Fruit fly (Drosophila melanogaster): Measurements from ENCODE around the gene CG1578.
A peak's percentile ranks its signal among the peaks of the same experiment; 100 is the strongest.

CG1578 gene

DNA sequence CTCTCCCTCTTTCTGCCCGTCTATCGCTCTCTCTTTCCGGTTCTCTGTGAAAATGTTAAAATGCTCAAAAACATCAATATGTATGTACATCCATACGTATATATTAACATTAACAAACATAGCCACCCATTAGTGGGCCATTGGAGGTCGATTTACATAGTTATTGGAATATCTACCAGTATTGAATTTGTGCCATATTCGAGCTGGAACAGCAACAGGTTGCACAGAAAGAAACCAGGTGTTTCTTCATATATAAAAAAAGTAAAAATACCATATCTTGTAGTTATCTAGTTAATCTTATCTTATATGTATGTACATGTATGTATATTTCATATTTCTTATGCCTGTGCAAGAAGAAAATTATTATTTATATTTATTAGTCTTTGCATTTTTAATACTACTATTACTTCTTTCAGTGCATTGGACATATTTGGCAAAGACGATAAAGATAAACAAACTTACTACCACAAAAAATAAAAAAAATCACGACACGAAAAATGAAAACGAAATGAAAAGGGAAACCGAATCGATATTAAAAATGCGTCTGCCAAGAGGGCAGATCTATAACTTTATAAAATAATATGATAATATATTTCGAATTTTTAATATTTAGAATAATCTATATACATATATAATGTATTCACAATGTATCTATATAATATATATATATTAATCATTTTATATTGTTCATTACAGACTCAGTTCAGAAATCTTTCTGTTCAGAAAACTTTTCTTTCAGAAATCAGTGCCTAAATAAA is 32.3 kb upstream of the CG1578 start (continued):
- no peak for TF ChIP-seq Neu2 (GFP tag; optimal IDR thresholded peaks at IDR 0.05; ENCODE audit: borderline replicate concordance)
- no peak for TF ChIP-seq Scr (GFP tag; IDR thresholded peaks at IDR 0.05; ENCODE audit: partially characterized antibody)
- no peak for TF ChIP-seq trh (GFP tag; optimal IDR thresholded peaks at IDR 0.05)
- no peak for TF ChIP-seq Mes4 (GFP tag; optimal IDR thresholded peaks at IDR 0.05)
- no peak for TF ChIP-seq CG8359 (GFP tag; optimal IDR thresholded peaks at IDR 0.05; ENCODE audit: borderline replicate concordance)
- no peak for TF ChIP-seq CG7786 (GFP tag; optimal IDR thresholded peaks at IDR 0.05)
- peak; percentile 23 for TF ChIP-seq CG13296 (GFP tag; optimal IDR thresholded peaks at IDR 0.05)
- TF ChIP-seq peb (GFP tag; IDR thresholded peaks at IDR 0.05), result no peak
- no peak for TF ChIP-seq CG18619 (GFP tag; optimal IDR thresholded peaks at IDR 0.05)
- no peak for TF ChIP-seq NK7.1 (GFP tag; optimal IDR thresholded peaks at IDR 0.05)
- TF ChIP-seq kni (GFP tag; optimal IDR thresholded peaks at IDR 0.05), result no peak
- no peak for TF ChIP-seq Dip2 (GFP tag; IDR thresholded peaks at IDR 0.05)
- no peak for TF ChIP-seq btn (GFP tag; optimal IDR thresholded peaks at IDR 0.05)
- TF ChIP-seq CG11696 (GFP tag; IDR thresholded peaks at IDR 0.05), result no peak
- TF ChIP-seq CG11247 (GFP tag; IDR thresholded peaks at IDR 0.05), result no peak
- no peak for TF ChIP-seq bbx (GFP tag; IDR thresholded peaks at IDR 0.05; ENCODE audit: partially characterized antibody)
- TF ChIP-seq CG11093 (GFP tag; IDR thresholded peaks at IDR 0.05), result 0 out of 3 replicates have a peak, but pooled peaks have one; percentile 13
- no peak for TF ChIP-seq mld (GFP tag; IDR thresholded peaks at IDR 0.05; ENCODE audit: partially characterized antibody)
- TF ChIP-seq esg (GFP tag; conservative IDR thresholded peaks at IDR 0.05), result 0 out of 2 replicates have a peak, but pooled peaks have one; percentile 21
- TF ChIP-seq dmrt99B (tag; optimal IDR thresholded peaks at IDR 0.05), result peak; percentile 79
- TF ChIP-seq pho (GFP tag; optimal IDR thresholded peaks at IDR 0.05), result no peak
- TF ChIP-seq CG10565 (GFP tag; optimal IDR thresholded peaks at IDR 0.05), result no peak
- TF ChIP-seq Oli (tag; optimal IDR thresholded peaks at IDR 0.05), result peak; percentile 54
- no peak for TF ChIP-seq ase (GFP tag; IDR thresholded peaks at IDR 0.05)
- TF ChIP-seq CG2129 (GFP tag; IDR thresholded peaks at IDR 0.05; ENCODE audit: partially characterized antibody), result no peak
- TF ChIP-seq CG4282 (GFP tag; optimal IDR thresholded peaks at IDR 0.05), result no peak
- TF ChIP-seq nom (GFP tag; optimal IDR thresholded peaks at IDR 0.05), result no peak
- no peak for TF ChIP-seq Hmx (GFP tag; optimal IDR thresholded peaks at IDR 0.05)
- TF ChIP-seq exex (tag; optimal IDR thresholded peaks at IDR 0.05), result no peak
- no peak for TF ChIP-seq p53 (GFP tag; optimal IDR thresholded peaks at IDR 0.05)
- no peak for TF ChIP-seq Kr (GFP tag; optimal IDR thresholded peaks at IDR 0.05)
- TF ChIP-seq CG17568 (GFP tag; optimal IDR thresholded peaks at IDR 0.05), result peak; percentile 0
- no peak for TF ChIP-seq sr (GFP tag; IDR thresholded peaks at IDR 0.05)
- TF ChIP-seq CG10654 (GFP tag; optimal IDR thresholded peaks at IDR 0.05), result peak; percentile 13
- TF ChIP-seq CG12659 (GFP tag; optimal IDR thresholded peaks at IDR 0.05), result peak; percentile 34
- no peak for TF ChIP-seq bab2 (GFP tag; optimal IDR thresholded peaks at IDR 0.05)
- no peak for TF ChIP-seq odd (GFP tag; optimal IDR thresholded peaks at IDR 0.05)
- TF ChIP-seq dmrt11E (tag; optimal IDR thresholded peaks at IDR 0.05), result no peak
- TF ChIP-seq Doc3 (GFP tag; IDR thresholded peaks at IDR 0.05; ENCODE audit: partially characterized antibody), result no peak
- peak; percentile 57 for TF ChIP-seq CG17328 (GFP tag; IDR thresholded peaks at IDR 0.05)
- TF ChIP-seq Nf-YA (GFP tag; IDR thresholded peaks at IDR 0.05), result 0 out of 2 replicates have a peak, but pooled peaks have one; percentile 28
- TF ChIP-seq Nf-YC (tag; optimal IDR thresholded peaks at IDR 0.05), result peak; percentile 13
- no peak for TF ChIP-seq CG11560 (tag; IDR thresholded peaks at IDR 0.05)
- TF ChIP-seq Xrp1 (GFP tag; IDR thresholded peaks at IDR 0.05), result peak; percentile 65; the same call in 1 of the 2 replicates
- TF ChIP-seq CG7987 (GFP tag; optimal IDR thresholded peaks at IDR 0.05), result peak; percentile 2
- TF ChIP-seq HLHmδ (GFP tag; optimal IDR thresholded peaks at IDR 0.05), result no peak
- peak; percentile 6 for TF ChIP-seq Hr3 (GFP tag; optimal IDR thresholded peaks at IDR 0.05)
- TF ChIP-seq CG2202 (tag; optimal IDR thresholded peaks at IDR 0.05), result no peak
- TF ChIP-seq jing (GFP tag; optimal IDR thresholded peaks at IDR 0.05), result no peak

All from whole organism, embryonic.